Worm (Caenorhabditis elegans) whole organism, midembryonic: ENCODE measurements around the gene D1054.19.

Source experiments
- klf-2 ChIP-seq: fragments of 200-800 bp; sonication (Bioruptor generic); conservative IDR thresholded peaks from 2 replicates; pipeline ENCODE4 v1.3.6; 2022; ENCODE audit warnings: missing genetic modification reagents, missing genetic modification characterization, missing compliant biosample characterization
- med-1 ChIP-seq: sonication (generic microtip); optimal IDR thresholded peaks from 2 replicates; lab custom pipeline; 2017; ENCODE audit warnings: missing genetic modification characterization, mild to moderate bottlenecking, missing compliant biosample characterization, antibody characterized with exemption, missing genetic modification reagents; ENCODE audit not compliant: insufficient read depth

- TF ChIP-seq med-1 (GFP tag; lab: Kevin White, UChicago) (no peak), klf-2 (GFP tag; lab: Robert Waterston, UW) (no peak)
Measured at ce11 chrV:10750630-10751029, 45.0 kb upstream of the D1054.19 start, which contains the start of gene F28H7.3.
